Fruit fly (Drosophila melanogaster) whole organism, pupa: ENCODE results near the gene CG18179.

Experiments used
- CG10348 ChIP-seq: fragments of 200-800 bp; sonication (Bioruptor generic); IDR thresholded peaks from 2 replicates; pipeline ENCODE4 v1.3.6; 2022; ENCODE audit warnings: missing biosample characterization, missing genetic modification characterization
- CG12605 ChIP-seq: fragments of 200-800 bp; sonication (Bioruptor generic); IDR thresholded peaks from 2 replicates; pipeline ENCODE4 v1.3.6; 2022; ENCODE audit warnings: missing biosample characterization, missing genetic modification characterization
- CG13204 ChIP-seq: fragments of 200-800 bp; sonication (Bioruptor generic); optimal IDR thresholded peaks from 2 replicates; lab custom pipeline; 2018; ENCODE audit warnings: missing biosample characterization, mild to moderate bottlenecking, missing genetic modification characterization, moderate library complexity
- CG14655 ChIP-seq: fragments of 200-800 bp; sonication (Bioruptor generic); optimal IDR thresholded peaks from 3 replicates; lab custom pipeline; 2017; ENCODE audit warnings: mild to moderate bottlenecking, missing biosample characterization, missing genetic modification reagents, missing genetic modification characterization
- CG15710 ChIP-seq: fragments of 200-800 bp; sonication (Bioruptor generic); optimal IDR thresholded peaks from 2 replicates; lab custom pipeline; 2018; ENCODE audit warnings: missing biosample characterization, mild to moderate bottlenecking, missing genetic modification characterization, moderate library complexity
- CG17806 ChIP-seq: fragments of 200-800 bp; sonication (Bioruptor generic); optimal IDR thresholded peaks from 2 replicates; lab custom pipeline; 2018; ENCODE audit warnings: missing biosample characterization, mild to moderate bottlenecking, missing genetic modification characterization, moderate library complexity
- CG32121 ChIP-seq: fragments of 200-800 bp; sonication (Bioruptor generic); IDR thresholded peaks from 2 replicates; pipeline ENCODE4 v1.3.6; 2022; ENCODE audit warnings: missing biosample characterization, missing genetic modification characterization
- CG34367 ChIP-seq: fragments of 200-800 bp; sonication (Bioruptor generic); optimal IDR thresholded peaks from 2 replicates; lab custom pipeline; 2018; ENCODE audit warnings: missing biosample characterization, mild to moderate bottlenecking, missing genetic modification characterization
- CG4496 ChIP-seq: fragments of 200-800 bp; sonication (Bioruptor generic); IDR thresholded peaks from 3 replicates; pipeline ENCODE4 v1.3.6; 2022; ENCODE audit warnings: missing biosample characterization, missing genetic modification characterization
- CG8159 ChIP-seq: fragments of 200-800 bp; sonication (Bioruptor generic); optimal IDR thresholded peaks from 3 replicates; lab custom pipeline; 2018; ENCODE audit warnings: missing biosample characterization, mild to moderate bottlenecking, missing genetic modification characterization, moderate library complexity
- CG8301 ChIP-seq: fragments of 200-800 bp; sonication (Bioruptor generic); optimal IDR thresholded peaks from 2 replicates; lab custom pipeline; 2018; ENCODE audit warnings: missing biosample characterization, mild to moderate bottlenecking, missing genetic modification characterization
- CG9948 ChIP-seq: fragments of 200-800 bp; sonication (Bioruptor generic); optimal IDR thresholded peaks from 2 replicates; lab custom pipeline; 2018; ENCODE audit warnings: missing biosample characterization, mild to moderate bottlenecking, missing genetic modification characterization, moderate library complexity
- D1 ChIP-seq: fragments of 200-800 bp; sonication (Bioruptor generic); optimal IDR thresholded peaks from 2 replicates; lab custom pipeline; 2018; ENCODE audit warnings: missing biosample characterization, mild to moderate bottlenecking, missing genetic modification characterization, moderate library complexity
- EcR ChIP-seq: fragments of 200-800 bp; sonication (Bioruptor generic); optimal IDR thresholded peaks from 3 replicates; lab custom pipeline; 2019; ENCODE audit warnings: missing biosample characterization, missing genetic modification characterization, mild to moderate bottlenecking, moderate library complexity, missing genetic modification reagents
- Ets98B ChIP-seq: fragments of 200-800 bp; sonication (Bioruptor generic); IDR thresholded peaks from 2 replicates; pipeline ENCODE4 v1.3.6; 2022; ENCODE audit warnings: missing biosample characterization, missing genetic modification characterization
- Pif1A ChIP-seq: fragments of 200-800 bp; sonication (Bioruptor generic); optimal IDR thresholded peaks from 3 replicates; lab custom pipeline; 2016; ENCODE audit warnings: missing biosample characterization, missing genetic modification characterization
- Pif1B ChIP-seq: fragments of 200-800 bp; sonication (Bioruptor generic); optimal IDR thresholded peaks from 3 replicates; lab custom pipeline; 2016; ENCODE audit warnings: missing biosample characterization, missing genetic modification characterization
- Snoo ChIP-seq: fragments of 200-800 bp; sonication (Bioruptor generic); optimal IDR thresholded peaks from 3 replicates; lab custom pipeline; 2017; ENCODE audit warnings: missing biosample characterization, mild to moderate bottlenecking, missing genetic modification characterization, inconsistent platforms
- fd96Ca ChIP-seq: fragments of 200-800 bp; sonication (Bioruptor generic); IDR thresholded peaks from 3 replicates; pipeline ENCODE4 v1.3.6; 2022; ENCODE audit warnings: missing biosample characterization, missing genetic modification characterization
- gl ChIP-seq: fragments of 200-800 bp; sonication (Bioruptor generic); optimal IDR thresholded peaks from 2 replicates; lab custom pipeline; 2018; ENCODE audit warnings: missing biosample characterization, mild to moderate bottlenecking, missing genetic modification characterization
- rn ChIP-seq: fragments of 200-800 bp; sonication (Bioruptor generic); IDR thresholded peaks from 2 replicates; pipeline ENCODE4 v1.3.6; 2022; ENCODE audit warnings: missing biosample characterization, missing genetic modification characterization

The CG18179 gene

dm6 chr3L:9638971-9639370 is at the start of gene CG18179:
Gene CG18179 (plus strand): TSS chr3L:9639271.
- no peak for TF ChIP-seq D1 (tag; lab: Kevin White, UChicago)
- TF ChIP-seq CG8301 (tag; lab: Kevin White, UChicago): no peak
- no peak for TF ChIP-seq CG14655 (GFP tag; lab: Kevin White, UChicago)
- no peak for TF ChIP-seq CG12605
- no peak for TF ChIP-seq Pif1A (GFP tag; lab: Kevin White, UChicago)
- TF ChIP-seq fd96Ca (GFP tag; lab: Robert Waterston, UW): no peak
- TF ChIP-seq CG17806: no peak
- no peak for TF ChIP-seq CG8159 (tag; lab: Kevin White, UChicago)
- no peak for TF ChIP-seq CG4496 (GFP tag; lab: Robert Waterston, UW)
- no peak for TF ChIP-seq CG10348 (GFP tag; lab: Robert Waterston, UW)
- no peak for TF ChIP-seq CG9948 (tag; lab: Kevin White, UChicago)
- TF ChIP-seq CG34367: no peak
- no peak for TF ChIP-seq EcR (GFP tag; lab: Kevin White, UChicago)
- TF ChIP-seq Snoo (tag; lab: Kevin White, UChicago): no peak
- no peak for TF ChIP-seq CG15710
- TF ChIP-seq Pif1B (GFP tag; lab: Kevin White, UChicago): no peak

dm6 chr3L:9597464-9597863 is 41.6 kb upstream of the CG18179 start, which contains the start of gene Tmc:
Gene Tmc (plus strand): TSS chr3L:9597764.
- TF ChIP-seq Pif1B (GFP tag; lab: Kevin White, UChicago) (no peak), CG8301 (tag; lab: Kevin White, UChicago) (no peak), CG17806 (no peak)
- TF ChIP-seq, all 21 proteins: peak for 0

dm6 chr3L:9598688-9599087 is 40.4 kb upstream of the CG18179 start, which contains the start of gene CG3222:
Gene CG3222 (plus strand): TSS chr3L:9598988.
- TF ChIP-seq CG17806: no peak
- no peak for TF ChIP-seq fd96Ca (GFP tag; lab: Robert Waterston, UW)
- no peak for TF ChIP-seq CG8301 (tag; lab: Kevin White, UChicago)

DNA sequence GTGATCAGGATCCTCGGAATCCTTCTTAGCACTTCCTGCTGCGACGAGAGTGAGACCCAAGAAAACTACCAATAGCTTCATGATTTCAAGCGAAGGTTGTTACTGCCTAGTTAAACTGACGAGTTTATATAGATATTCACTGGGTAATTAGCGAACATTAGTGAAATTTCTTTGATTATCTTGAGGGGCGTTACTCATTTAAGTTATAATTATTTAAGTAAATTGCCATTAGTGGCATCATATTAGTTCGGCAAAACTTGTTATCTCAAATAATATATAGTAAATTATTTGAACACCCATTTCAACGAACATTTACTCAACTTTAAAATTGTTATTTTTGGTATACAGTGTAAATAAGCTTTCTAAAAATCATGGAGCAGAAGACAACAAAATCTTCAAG is 37.8 kb upstream of the CG18179 start, which contains the start of the genes CG3088 and CG3306:
CG3088 (minus strand) TSS at position 101 of the 400 bp plus-strand sequence.
CG3306 (plus strand) TSS at position 299 of the 400 bp plus-strand sequence.
- TF ChIP-seq CG32121 (no peak), Ets98B (no peak), CG12605 (no peak), gl (no peak)

- TF ChIP-seq EcR (GFP tag; lab: Kevin White, UChicago): no peak
- peak; percentile 86 for TF ChIP-seq D1 (tag; lab: Kevin White, UChicago)
Observed at dm6 chr3L:9613960-9614588, 25.0 kb upstream of the CG18179 start.

DNA sequence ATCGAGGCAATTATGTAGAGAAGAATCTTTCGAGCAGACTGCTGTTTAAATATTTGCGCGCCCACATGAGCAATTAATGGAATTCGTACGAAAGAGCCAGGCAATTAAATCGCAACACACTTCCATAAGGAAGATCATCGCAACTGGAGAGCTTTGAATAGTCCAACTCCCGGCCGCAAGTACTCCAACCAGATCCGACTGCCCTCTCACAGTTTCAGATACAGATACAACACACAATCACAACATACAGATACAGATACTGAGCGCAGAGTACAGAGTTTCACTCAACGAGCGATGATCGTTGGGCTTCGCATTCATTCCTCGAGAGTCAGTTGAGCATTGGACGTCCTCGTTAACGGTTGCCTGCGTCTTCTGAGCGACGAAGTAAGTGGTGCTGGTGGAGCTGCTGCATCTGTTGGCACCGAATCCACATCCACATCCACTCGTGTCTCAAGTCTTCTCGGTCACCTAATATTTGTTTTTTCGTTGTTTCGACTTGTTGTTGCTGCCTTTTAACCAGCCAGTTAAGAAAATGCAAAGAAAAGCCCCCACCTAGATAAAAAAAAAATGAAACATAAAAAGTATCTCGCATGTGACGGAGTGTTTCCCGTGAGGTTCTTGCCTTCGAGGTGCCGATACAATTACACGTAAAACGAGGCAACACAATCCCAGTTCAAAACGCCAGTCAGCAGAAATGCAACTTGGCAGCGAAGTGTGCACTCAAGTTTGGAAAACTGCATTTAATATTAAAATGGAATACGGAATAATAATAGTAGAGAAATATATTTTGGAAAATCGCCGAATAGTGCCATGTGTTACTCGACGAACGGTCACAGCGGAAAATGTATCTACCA is 24.3 kb upstream of the CG18179 start, which contains the start of gene LanB2:
LanB2 (plus strand) TSS at position 326 of the 854 bp plus-strand sequence.
- TF ChIP-seq CG10348 (GFP tag; lab: Robert Waterston, UW) (no peak), CG8301 (tag; lab: Kevin White, UChicago) (no peak), CG14655 (GFP tag; lab: Kevin White, UChicago) (no peak), Pif1B (GFP tag; lab: Kevin White, UChicago) (no peak), CG15710 (peak; percentile 1), Ets98B (peak; percentile 66; the same call in 1 of the 2 replicates), CG13204 (no peak), CG4496 (GFP tag; lab: Robert Waterston, UW) (no peak; the same call in 2 of the 3 replicates), rn (no peak), CG32121 (no peak; the same call in 1 of the 2 replicates), CG12605 (0 out of 2 replicates have a peak, but pooled peaks have one; percentile 13), Snoo (tag; lab: Kevin White, UChicago) (no peak), gl (peak; percentile 23), CG9948 (tag; lab: Kevin White, UChicago) (no peak), CG8159 (tag; lab: Kevin White, UChicago) (peak; percentile 37), D1 (tag; lab: Kevin White, UChicago) (no peak), CG17806 (no peak), Pif1A (GFP tag; lab: Kevin White, UChicago) (peak; percentile 15), EcR (GFP tag; lab: Kevin White, UChicago) (peak; percentile 81), fd96Ca (GFP tag; lab: Robert Waterston, UW) (peak; percentile 59; the same call in 1 of the 3 replicates), CG34367 (no peak)
